Worm (Caenorhabditis elegans) whole organism, young adult: ENCODE data around the gene atl-1.
A peak's percentile ranks its signal among the peaks of the same experiment; 100 is the strongest.

Source experiments
- B0261.1 ChIP-seq: sonication (generic microtip); optimal IDR thresholded peaks from 2 replicates; lab custom pipeline; 2016; ENCODE audit warnings: mild to moderate bottlenecking, missing genetic modification characterization, moderate library complexity, missing compliant biosample characterization
- B0336.3 ChIP-seq: fragments of 200-800 bp; sonication (Bioruptor generic); IDR thresholded peaks from 2 replicates; pipeline ENCODE4 v1.3.6; 2022; ENCODE audit warnings: missing genetic modification characterization, missing compliant biosample characterization
- D2030.7 ChIP-seq: fragments of 200-800 bp; sonication (Bioruptor generic); IDR thresholded peaks from 2 replicates; pipeline ENCODE4 v1.3.6; 2022; ENCODE audit warnings: missing genetic modification reagents, missing genetic modification characterization, missing compliant biosample characterization
- F10E7.11 ChIP-seq: sonication (generic microtip); optimal IDR thresholded peaks from 2 replicates; lab custom pipeline; 2017; ENCODE audit warnings: mild to moderate bottlenecking, missing genetic modification characterization, moderate library complexity, missing compliant biosample characterization
- F23B12.7 ChIP-seq: sonication (generic microtip); optimal IDR thresholded peaks from 2 replicates; lab custom pipeline; 2017; ENCODE audit warnings: missing genetic modification characterization, mild to moderate bottlenecking, missing compliant biosample characterization, antibody characterized with exemption, moderate library complexity; ENCODE audit not compliant: insufficient read depth
- F39B2.1 ChIP-seq: fragments of 200-800 bp; sonication (Bioruptor generic); IDR thresholded peaks from 2 replicates; pipeline ENCODE4 v1.3.6; 2022; ENCODE audit warnings: missing genetic modification reagents, missing genetic modification characterization, missing compliant biosample characterization
- F57A8.1 ChIP-seq: fragments of 200-800 bp; sonication (Bioruptor generic); optimal IDR thresholded peaks from 2 replicates; lab custom pipeline; 2018; ENCODE audit warnings: mild to moderate bottlenecking, missing genetic modification characterization, moderate library complexity, missing compliant biosample characterization
- ZK185.1 ChIP-seq: sonication (generic microtip); optimal IDR thresholded peaks from 2 replicates; lab custom pipeline; 2016; ENCODE audit warnings: mild to moderate bottlenecking, missing genetic modification characterization, missing compliant biosample characterization; ENCODE audit not compliant: poor library complexity, severe bottlenecking
- akir-1 ChIP-seq: fragments of 200-800 bp; sonication (Bioruptor generic); optimal IDR thresholded peaks from 2 replicates; lab custom pipeline; 2018; ENCODE audit warnings: mild to moderate bottlenecking, missing genetic modification characterization, moderate library complexity, missing compliant biosample characterization
- aptf-2 ChIP-seq: fragments of 200-800 bp; sonication (Bioruptor generic); conservative IDR thresholded peaks from 2 replicates; pipeline ENCODE4 v1.3.6; 2022; ENCODE audit warnings: missing genetic modification reagents, missing genetic modification characterization, missing compliant biosample characterization
- atf-7 ChIP-seq: sonication (generic microtip); optimal IDR thresholded peaks from 2 replicates; lab custom pipeline; 2017; ENCODE audit warnings: mild to moderate bottlenecking, missing genetic modification characterization, missing compliant biosample characterization
- attf-3 ChIP-seq: fragments of 200-800 bp; sonication (Bioruptor generic); conservative IDR thresholded peaks from 2 replicates; pipeline ENCODE4 v1.3.6; 2022; ENCODE audit warnings: missing genetic modification reagents, missing genetic modification characterization, missing compliant biosample characterization
- attf-5 ChIP-seq: fragments of 200-800 bp; sonication (Bioruptor generic); optimal IDR thresholded peaks from 2 replicates; lab custom pipeline; 2018; ENCODE audit warnings: mild to moderate bottlenecking, missing genetic modification characterization, missing compliant biosample characterization
- attf-6 ChIP-seq: fragments of 200-800 bp; sonication (Bioruptor generic); IDR thresholded peaks from 2 replicates; pipeline ENCODE4 v1.3.6; 2022; ENCODE audit warnings: missing genetic modification reagents, missing genetic modification characterization, missing compliant biosample characterization
- ceh-27 ChIP-seq: fragments of 200-800 bp; sonication (Bioruptor generic); optimal IDR thresholded peaks from 2 replicates; lab custom pipeline; 2018; ENCODE audit warnings: mild to moderate bottlenecking, missing genetic modification characterization, moderate library complexity, missing compliant biosample characterization
- chd-7 ChIP-seq: sonication (generic microtip); optimal IDR thresholded peaks from 2 replicates; lab custom pipeline; 2016; ENCODE audit warnings: mild to moderate bottlenecking, missing genetic modification characterization, moderate library complexity, missing compliant biosample characterization
- dpff-1 ChIP-seq: sonication (generic microtip); optimal IDR thresholded peaks from 2 replicates; lab custom pipeline; 2017; ENCODE audit warnings: mild to moderate bottlenecking, missing genetic modification characterization, missing compliant biosample characterization
- dpl-1 ChIP-seq: fragments of 150-350 bp; optimal IDR thresholded peaks from 2 replicates; lab custom pipeline; 2014; ENCODE audit warnings: missing biosample characterization, missing genetic modification reagents, missing genetic modification characterization
- efl-1 ChIP-seq: fragments of 150-350 bp; optimal IDR thresholded peaks from 2 replicates; lab custom pipeline; 2014; ENCODE audit warnings: missing biosample characterization, missing genetic modification reagents, missing genetic modification characterization
- ekl-4 ChIP-seq: fragments of 200-800 bp; sonication (Bioruptor generic); IDR thresholded peaks from 2 replicates; pipeline ENCODE4 v1.3.6; 2022; ENCODE audit warnings: missing genetic modification reagents, missing genetic modification characterization, missing compliant biosample characterization
- gei-17 ChIP-seq: fragments of 200-800 bp; sonication (Bioruptor generic); optimal IDR thresholded peaks from 2 replicates; lab custom pipeline; 2018; ENCODE audit warnings: mild to moderate bottlenecking, missing genetic modification characterization, missing compliant biosample characterization
- him-1 ChIP-seq: sonication (generic microtip); optimal IDR thresholded peaks from 2 replicates; lab custom pipeline; 2016; ENCODE audit warnings: missing genotype, missing genetic modification reagents, missing genetic modification characterization, missing compliant biosample characterization
- hlh-26 ChIP-seq: fragments of 200-800 bp; sonication (Bioruptor generic); conservative IDR thresholded peaks from 2 replicates; pipeline ENCODE4 v1.3.6; 2022; ENCODE audit warnings: missing genetic modification reagents, missing genetic modification characterization, missing compliant biosample characterization
- hmg-1.2 ChIP-seq: fragments of 200-800 bp; sonication (Bioruptor generic); IDR thresholded peaks from 2 replicates; pipeline ENCODE4 v1.3.6; 2022; ENCODE audit warnings: missing genetic modification reagents, missing genetic modification characterization, missing compliant biosample characterization
- hsf-1 ChIP-seq: fragments of 200-800 bp; sonication (Bioruptor generic); IDR thresholded peaks from 2 replicates; pipeline ENCODE4 v1.3.6; 2022; ENCODE audit warnings: missing genetic modification reagents, missing genetic modification characterization, missing compliant biosample characterization
- let-526 ChIP-seq: fragments of 200-800 bp; sonication (Bioruptor generic); IDR thresholded peaks from 2 replicates; pipeline ENCODE4 v1.3.6; 2022; ENCODE audit warnings: missing genetic modification reagents, missing genetic modification characterization, missing compliant biosample characterization
- lin-26 ChIP-seq: fragments of 200-800 bp; sonication (Bioruptor generic); IDR thresholded peaks from 2 replicates; pipeline ENCODE4 v1.3.6; 2022; ENCODE audit warnings: missing genetic modification reagents, missing genetic modification characterization, missing compliant biosample characterization
- lin-54 ChIP-seq: fragments of 200-800 bp; sonication (Bioruptor generic); optimal IDR thresholded peaks from 2 replicates; lab custom pipeline; 2018; ENCODE audit warnings: mild to moderate bottlenecking, missing genetic modification characterization, missing compliant biosample characterization
- lsl-1 ChIP-seq: fragments of 200-800 bp; sonication (Bioruptor generic); optimal IDR thresholded peaks from 2 replicates; lab custom pipeline; 2018; ENCODE audit warnings: mild to moderate bottlenecking, missing genetic modification characterization, moderate library complexity, missing compliant biosample characterization
- madf-6 ChIP-seq: fragments of 200-800 bp; sonication (Bioruptor generic); IDR thresholded peaks from 2 replicates; pipeline ENCODE4 v1.3.6; 2022; ENCODE audit warnings: missing genetic modification reagents, missing genetic modification characterization, missing compliant biosample characterization
- mel-28 ChIP-seq: sonication (generic microtip); optimal IDR thresholded peaks from 2 replicates; lab custom pipeline; 2016; ENCODE audit warnings: borderline replicate concordance, mild to moderate bottlenecking, missing genetic modification characterization, missing compliant biosample characterization
- nhr-120 ChIP-seq: fragments of 200-800 bp; sonication (Bioruptor generic); IDR thresholded peaks from 2 replicates; pipeline ENCODE4 v1.3.6; 2022; ENCODE audit warnings: missing genetic modification characterization, missing compliant biosample characterization
- nhr-80 ChIP-seq: sonication (generic microtip); optimal IDR thresholded peaks from 2 replicates; lab custom pipeline; 2016; ENCODE audit warnings: missing genetic modification characterization, missing compliant biosample characterization
- rpc-1 ChIP-seq, 2 experiments: fragments of 150-350 bp in 1 of 2; sonication (generic microtip) in 1 of 2; optimal IDR thresholded peaks; 2 replicates each; lab custom pipeline; 2014 to 2018; ENCODE audit warnings: missing biosample characterization in 1 of 2, missing genetic modification characterization in 1 of 2, missing genetic modification reagents in 1 of 2, missing genotype in 1 of 2
- snpc-1.3 ChIP-seq: sonication (generic microtip); optimal IDR thresholded peaks from 2 replicates; lab custom pipeline; 2017; ENCODE audit warnings: missing genetic modification characterization, mild to moderate bottlenecking, missing compliant biosample characterization, antibody characterized with exemption, moderate library complexity, missing genotype, missing genetic modification reagents; ENCODE audit not compliant: insufficient read depth
- sptf-2 ChIP-seq: fragments of 200-800 bp; sonication (Bioruptor generic); optimal IDR thresholded peaks from 2 replicates; lab custom pipeline; 2018; ENCODE audit warnings: mild to moderate bottlenecking, missing genetic modification characterization, missing compliant biosample characterization
- tbp1 ChIP-seq: fragments of 200-800 bp; sonication (Bioruptor generic); optimal IDR thresholded peaks from 2 replicates; lab custom pipeline; 2018; ENCODE audit warnings: mild to moderate bottlenecking, missing genetic modification characterization, missing compliant biosample characterization
- unc-130 ChIP-seq: sonication (generic microtip); optimal IDR thresholded peaks from 2 replicates; lab custom pipeline; 2016; ENCODE audit warnings: missing genetic modification reagents, missing genetic modification characterization, missing compliant biosample characterization
- ztf-18 ChIP-seq: sonication (generic microtip); optimal IDR thresholded peaks from 2 replicates; lab custom pipeline; 2016; ENCODE audit warnings: missing genotype, mild to moderate bottlenecking, missing genetic modification characterization, missing compliant biosample characterization

atl-1 gene

DNA sequence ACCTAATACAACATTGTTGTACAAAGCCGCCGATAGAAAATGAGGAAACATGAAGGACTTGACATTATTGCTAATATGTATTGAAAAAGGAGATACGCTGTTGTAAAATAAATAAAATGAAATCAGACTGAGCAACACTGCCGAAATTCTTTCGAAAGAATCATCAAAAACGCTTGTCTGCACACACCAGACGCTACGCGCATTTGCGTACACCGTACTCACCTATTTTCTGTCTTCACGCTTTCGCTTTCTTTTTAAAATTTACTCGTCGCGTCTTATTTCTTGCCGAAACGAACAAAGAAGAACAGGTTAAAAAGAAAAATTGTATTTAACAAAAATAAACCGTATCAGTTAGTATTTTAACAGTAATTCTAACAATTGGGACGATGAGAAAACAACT lies 45.3 kb upstream of the atl-1 start:
- TF ChIP-seq rpc-1 (optimal IDR thresholded peaks at IDR 0.05; lab: Kevin White, UChicago) (no peak), rpc-1 (tag; optimal IDR thresholded peaks at IDR 0.05; lab: Kevin White, UChicago) (no peak), ztf-18 (tag; lab: Kevin White, UChicago) (peak; percentile 12), madf-6 (GFP tag; lab: Robert Waterston, UW) (peak; percentile 49; the same call in 1 of the 2 replicates), attf-3 (GFP tag; lab: Robert Waterston, UW) (no peak), F23B12.7 (tag; lab: Kevin White, UChicago) (peak; percentile 38), chd-7 (no peak), snpc-1.3 (tag; lab: Kevin White, UChicago) (no peak), F39B2.1 (no peak), atf-7 (tag; lab: Kevin White, UChicago) (no peak), dpff-1 (no peak), sptf-2 (GFP tag; lab: Kevin White, UChicago) (no peak), lsl-1 (GFP tag; lab: Kevin White, UChicago) (peak; percentile 57), F10E7.11 (tag; lab: Kevin White, UChicago) (no peak), akir-1 (GFP tag; lab: Kevin White, UChicago) (no peak), B0261.1 (tag; lab: Kevin White, UChicago) (no peak), efl-1 (GFP tag; lab: Kevin White, UChicago) (no peak), lin-54 (GFP tag; lab: Kevin White, UChicago) (no peak), D2030.7 (GFP tag; lab: Robert Waterston, UW) (no peak), tbp1 (peak; percentile 4), lin-26 (GFP tag; lab: Robert Waterston, UW) (no peak), aptf-2 (no peak), nhr-80 (no peak), hsf-1 (GFP tag; lab: Robert Waterston, UW) (no peak), ekl-4 (GFP tag; lab: Robert Waterston, UW) (no peak), F57A8.1 (GFP tag; lab: Kevin White, UChicago) (no peak), hmg-1.2 (GFP tag; lab: Robert Waterston, UW) (peak; percentile 41; the same call in 1 of the 2 replicates), attf-5 (GFP tag; lab: Kevin White, UChicago) (no peak)

DNA sequence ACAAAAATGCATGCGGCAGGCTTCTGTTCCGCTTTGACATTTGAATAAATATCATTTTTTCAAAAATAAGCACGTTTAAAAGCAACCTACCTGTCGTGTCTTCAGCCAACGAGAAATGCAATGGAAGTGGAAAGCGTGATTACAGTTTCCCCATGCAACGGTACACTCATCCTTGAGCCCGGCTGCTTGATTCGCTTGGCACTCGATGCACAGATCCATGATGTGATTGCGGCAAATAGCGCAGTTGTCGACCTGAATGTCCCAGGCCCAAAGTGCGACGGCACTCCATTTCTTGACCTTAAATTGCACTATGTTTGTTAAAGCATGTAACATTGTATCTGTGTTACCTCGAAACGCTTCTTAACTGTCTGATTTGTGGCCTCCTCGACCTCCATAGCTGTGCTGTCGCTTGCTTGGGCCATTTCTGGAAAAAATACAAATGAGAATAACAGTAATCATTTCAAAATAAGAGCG lies 44.7 kb upstream of the atl-1 start, which contains the start of gene rbx-1:
rbx-1 (minus strand) TSS at position 424 of the 474 bp plus-strand sequence.
- TF ChIP-seq ceh-27 (GFP tag; lab: Kevin White, UChicago) (no peak), rpc-1 (optimal IDR thresholded peaks at IDR 0.05; lab: Kevin White, UChicago) (no peak), rpc-1 (tag; optimal IDR thresholded peaks at IDR 0.05; lab: Kevin White, UChicago) (no peak), him-1 (tag; lab: Kevin White, UChicago) (no peak), lin-26 (GFP tag; lab: Robert Waterston, UW) (no peak), nhr-120 (GFP tag; lab: Robert Waterston, UW) (no peak), attf-6 (no peak), hlh-26 (GFP tag; lab: Robert Waterston, UW) (no peak), unc-130 (no peak), let-526 (no peak), gei-17 (GFP tag; lab: Kevin White, UChicago) (no peak), dpff-1 (no peak), ZK185.1 (tag; lab: Kevin White, UChicago) (no peak), B0336.3 (GFP tag; lab: Robert Waterston, UW) (no peak), dpl-1 (GFP tag; lab: Kevin White, UChicago) (no peak), mel-28 (tag; lab: Kevin White, UChicago) (no peak)
